Worm (Caenorhabditis elegans): ENCODE results near the gene F37A8.5.

The F37A8.5 gene

DNA sequence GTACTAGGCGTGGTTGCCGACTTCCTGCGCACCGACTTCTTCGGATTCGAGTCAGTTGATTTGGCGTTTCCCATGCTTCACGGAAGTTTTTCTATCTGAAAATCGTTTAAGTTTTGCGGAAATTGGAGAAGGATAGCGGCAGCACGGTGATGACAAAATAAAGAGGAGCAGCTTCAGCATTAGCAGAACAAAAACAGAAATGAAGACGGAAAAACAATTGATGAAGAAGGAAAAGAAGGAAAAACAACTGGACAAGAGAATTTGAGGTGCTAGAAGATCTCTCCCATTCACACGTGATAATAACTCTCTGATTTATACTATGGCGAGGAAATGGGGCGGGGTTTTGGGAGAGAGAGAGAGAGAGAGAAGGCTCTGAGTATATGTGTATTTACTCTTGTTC, 35.7 kb downstream of the F37A8.5 start, which contains the start of gene glb-11:
glb-11 (minus strand) TSS at position 101 of the 400 bp plus-strand sequence.
- no peak for TF ChIP-seq F13H6.1 (tag; optimal IDR thresholded peaks at IDR 0.05)

ce11 chrIII:3994457-3994856, 38.0 kb downstream of the F37A8.5 start:
- TF ChIP-seq dve-1 (tag; optimal IDR thresholded peaks at IDR 0.05) (no peak), ceh-18 (tag; optimal IDR thresholded peaks at IDR 0.05) (peak; percentile 28), sdc-2 (tag; optimal IDR thresholded peaks at IDR 0.05) (no peak), unc-55 (GFP tag; optimal IDR thresholded peaks at IDR 0.05) (peak; percentile 2)

ce11 chrIII:4004064-4004580, 47.7 kb downstream of the F37A8.5 start, which contains the start of gene tif-1A:
Gene tif-1A, minus strand, starts transcription at chrIII:4004114.
- peak; percentile 11 for TF ChIP-seq C38D4.7 (GFP tag; optimal IDR thresholded peaks at IDR 0.05)
- TF ChIP-seq ama-1 (optimal IDR thresholded peaks at IDR 0.05), result no peak
- peak; percentile 44 for TF ChIP-seq che-1 (tag; optimal IDR thresholded peaks at IDR 0.05)
- peak; percentile 32 for TF ChIP-seq tbx-2 (tag; optimal IDR thresholded peaks at IDR 0.05)
- TF ChIP-seq ztf-16 (tag; optimal IDR thresholded peaks at IDR 0.05), result no peak
- TF ChIP-seq fkh-6 (tag; optimal IDR thresholded peaks at IDR 0.05), result no peak
- TF ChIP-seq dmd-4 (tag; optimal IDR thresholded peaks at IDR 0.05; ENCODE audit: borderline replicate concordance), result no peak
- no peak for TF ChIP-seq pha-4 (tag; optimal IDR thresholded peaks at IDR 0.05)
- peak; percentile 50 for TF ChIP-seq unc-86 (tag; optimal IDR thresholded peaks at IDR 0.05)
- TF ChIP-seq unc-42 (tag; optimal IDR thresholded peaks at IDR 0.05), result peak; percentile 27
- TF ChIP-seq ceh-18 (tag; optimal IDR thresholded peaks at IDR 0.05), result peak; percentile 12
- peak; percentile 22 for TF ChIP-seq ceh-34 (tag; optimal IDR thresholded peaks at IDR 0.05)
- peak; percentile 30 for TF ChIP-seq pha-2 (tag; optimal IDR thresholded peaks at IDR 0.05)
- peak; percentile 46 for TF ChIP-seq ceh-30 (tag; optimal IDR thresholded peaks at IDR 0.05)
- peak; percentile 25 for TF ChIP-seq Y22D7AL.16 (tag; optimal IDR thresholded peaks at IDR 0.05)
- no peak for TF ChIP-seq K09A11.1 (tag; optimal IDR thresholded peaks at IDR 0.05; ENCODE audit: insufficient read depth)
- TF ChIP-seq sox-4 (tag; optimal IDR thresholded peaks at IDR 0.05), result no peak
- no peak for TF ChIP-seq pax-1 (tag; optimal IDR thresholded peaks at IDR 0.05)
- TF ChIP-seq nfya-1 (tag; optimal IDR thresholded peaks at IDR 0.05), result peak; percentile 65
- TF ChIP-seq pros-1 (tag; optimal IDR thresholded peaks at IDR 0.05), result no peak
- TF ChIP-seq hlh-6 (tag; optimal IDR thresholded peaks at IDR 0.05), result no peak
- peak; percentile 12 for TF ChIP-seq ceh-2 (tag; optimal IDR thresholded peaks at IDR 0.05)
- TF ChIP-seq elt-2 (tag; optimal IDR thresholded peaks at IDR 0.05), result peak; percentile 88

DNA sequence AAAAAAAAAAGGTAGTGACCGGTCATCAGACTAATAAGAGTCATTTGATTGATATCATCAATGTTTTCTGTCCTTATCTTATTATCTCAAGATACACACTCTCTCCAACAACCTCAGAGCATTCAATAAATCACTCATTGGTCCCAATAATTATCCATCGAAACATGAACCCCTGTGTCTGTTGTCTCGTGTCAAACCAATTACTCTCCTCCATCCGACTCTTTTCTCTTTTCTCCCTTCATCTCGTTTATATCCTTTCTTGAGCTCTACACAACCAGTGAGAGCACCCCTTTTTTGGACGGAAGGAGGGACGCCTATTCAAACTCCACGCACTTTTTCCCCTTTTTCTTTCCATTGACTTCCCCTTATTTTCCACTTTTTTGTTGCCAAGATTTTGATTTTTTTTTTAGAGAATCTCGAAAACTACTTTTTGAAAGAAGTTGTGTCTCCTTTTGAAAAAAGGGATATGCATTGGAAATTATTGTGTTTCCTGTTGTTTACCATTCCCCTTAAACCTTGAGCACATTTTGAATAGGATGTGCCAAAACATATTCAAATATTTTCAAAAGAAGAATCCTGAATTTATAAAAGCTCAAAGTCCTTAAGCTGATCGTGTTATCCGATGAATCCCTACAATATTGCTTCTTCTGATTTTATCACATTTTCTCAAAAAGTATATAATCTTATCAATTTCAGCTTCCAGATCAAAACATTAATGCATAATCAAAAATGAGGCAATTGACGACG, 49.2 kb downstream of the F37A8.5 start, which contains the start of gene pxd-1:
pxd-1 (plus strand) TSS at position 697 of the 747 bp plus-strand sequence.
- no peak for TF ChIP-seq ceh-45 (GFP tag; IDR thresholded peaks at IDR 0.05)
- no peak for TF ChIP-seq lin-11 (tag; optimal IDR thresholded peaks at IDR 0.05)
- TF ChIP-seq nhr-11 (tag; optimal IDR thresholded peaks at IDR 0.05), result no peak
- TF ChIP-seq unc-86 (tag; optimal IDR thresholded peaks at IDR 0.05), result no peak
- TF ChIP-seq ceh-22 (tag; optimal IDR thresholded peaks at IDR 0.05), result no peak
- TF ChIP-seq ama-1 (optimal IDR thresholded peaks at IDR 0.05), result no peak
- TF ChIP-seq unc-55 (GFP tag; optimal IDR thresholded peaks at IDR 0.05), result peak; percentile 48
- TF ChIP-seq unc-42 (tag; optimal IDR thresholded peaks at IDR 0.05), result peak; percentile 84
- no peak for TF ChIP-seq rnt-1 (tag; optimal IDR thresholded peaks at IDR 0.05)
- peak; percentile 34 for TF ChIP-seq nfya-1 (tag; optimal IDR thresholded peaks at IDR 0.05)
- TF ChIP-seq fkh-10 (GFP tag; optimal IDR thresholded peaks at IDR 0.05), result no peak
- no peak for TF ChIP-seq ceh-6 (GFP tag; optimal IDR thresholded peaks at IDR 0.05)
- no peak for TF ChIP-seq eyg-1 (tag; optimal IDR thresholded peaks at IDR 0.05)
- no peak for TF ChIP-seq npax-4 (tag; optimal IDR thresholded peaks at IDR 0.05)
- no peak for TF ChIP-seq tbx-7 (tag; optimal IDR thresholded peaks at IDR 0.05)
